Fruit fly (Drosophila melanogaster) S2 (cell line): Measurements from ENCODE around the gene Vinc.

Experiments used
- CG8478 ChIP-seq: fragments of >200 bp; optimal IDR thresholded peaks from 2 replicates; lab custom pipeline; 2018
- CTCF ChIP-seq, 2 experiments: fragments of >200 bp; optimal IDR thresholded peaks; 2 replicates each; lab custom pipeline; 2018

The Vinc gene

DNA sequence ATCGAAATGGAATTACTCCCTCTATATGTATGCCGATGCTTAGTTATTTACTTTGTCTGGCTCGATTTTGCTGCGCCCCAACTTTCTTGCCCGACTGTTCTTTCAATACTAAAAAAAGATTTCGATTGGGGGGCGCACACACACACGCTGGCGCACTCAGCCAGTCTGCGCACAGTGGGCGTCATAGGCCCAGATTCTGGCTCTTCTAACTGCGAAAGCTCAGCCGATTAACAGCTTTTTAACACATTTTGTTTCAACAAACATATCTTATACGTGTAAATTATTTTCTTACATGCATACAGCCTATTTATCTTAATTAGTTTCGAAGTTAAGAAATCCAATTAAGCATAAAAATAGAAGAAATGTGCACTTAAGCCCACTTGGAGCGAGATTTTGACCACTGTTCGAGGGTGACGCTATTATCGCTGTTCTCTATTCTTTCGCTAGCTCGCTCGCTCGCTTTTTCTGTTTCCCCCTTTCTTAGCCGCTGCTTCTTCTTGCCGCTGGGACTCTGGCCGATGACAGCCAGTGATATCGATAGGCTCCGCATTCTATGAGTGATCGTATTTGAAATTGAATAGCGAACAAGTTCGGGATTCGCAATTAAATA is at the start of gene Vinc:
Gene Vinc, minus strand, starts transcription at position 387 of the 610 bp plus-strand sequence.
- TF ChIP-seq CTCF (optimal IDR thresholded peaks at IDR 0.05; lab: Kevin White, UChicago): no peak
- TF ChIP-seq CG8478 (lab: Kevin White, UChicago): no peak

DNA sequence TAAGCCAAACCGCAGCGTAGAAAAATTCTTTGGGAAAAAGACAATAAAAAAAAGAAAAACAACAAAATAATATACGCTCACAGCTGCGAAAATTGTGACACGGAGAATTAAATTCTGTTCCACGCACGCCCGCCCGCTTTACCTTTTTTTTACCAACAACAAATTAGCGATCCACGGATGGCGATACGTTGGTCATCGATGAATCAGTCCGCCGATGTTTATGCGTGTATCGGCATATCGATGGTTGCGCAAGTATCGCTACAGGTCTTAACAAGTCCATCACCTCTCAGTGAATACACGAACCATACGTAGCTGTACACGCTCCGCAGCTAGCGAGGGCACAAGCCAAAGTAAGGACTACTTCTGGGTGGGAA is 48.2 kb upstream of the Vinc start, which contains the start of gene CG2924:
Gene CG2924, minus strand, starts transcription at position 205 of the 374 bp plus-strand sequence.
- no peak for TF ChIP-seq CG8478 (lab: Kevin White, UChicago)
- TF ChIP-seq CTCF (optimal IDR thresholded peaks at IDR 0.05; lab: Kevin White, UChicago): peak; percentile 76 to 78

DNA sequence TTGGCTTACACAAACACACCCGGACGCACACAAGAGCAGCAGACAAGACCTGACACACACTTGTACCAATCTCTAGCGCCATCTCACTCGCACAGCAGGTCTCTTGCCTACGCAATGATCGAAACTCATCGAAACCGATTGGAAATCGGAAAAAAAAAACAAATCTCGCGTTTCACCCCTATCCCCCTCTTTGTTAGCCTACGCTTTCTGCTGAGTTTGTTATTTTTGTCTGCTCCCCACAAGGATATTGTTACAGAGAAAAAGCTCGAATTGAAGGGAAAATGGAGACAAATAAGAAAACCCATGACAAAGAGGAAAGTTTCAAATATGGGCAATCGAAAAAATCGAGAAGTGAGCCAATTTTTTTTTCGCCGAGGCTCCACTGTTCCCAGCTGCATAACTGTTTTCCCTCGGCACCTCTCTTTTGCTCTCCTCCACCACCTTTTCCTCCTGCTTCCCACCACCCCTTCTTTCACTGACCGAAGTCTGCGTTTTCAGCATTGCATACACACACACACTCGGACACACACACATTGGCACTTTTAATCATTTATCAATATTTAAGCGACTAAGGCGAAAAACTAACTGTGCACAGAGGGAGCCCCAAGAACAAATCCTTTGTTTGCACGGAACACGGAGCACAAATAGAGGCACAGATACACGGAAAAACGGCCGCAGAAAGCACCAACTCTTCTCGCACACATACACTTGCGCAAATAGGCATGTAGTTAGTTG is 47.6 kb upstream of the Vinc start:
- TF ChIP-seq CG8478 (lab: Kevin White, UChicago): no peak
- no peak for TF ChIP-seq CTCF (optimal IDR thresholded peaks at IDR 0.05; lab: Kevin White, UChicago)

DNA sequence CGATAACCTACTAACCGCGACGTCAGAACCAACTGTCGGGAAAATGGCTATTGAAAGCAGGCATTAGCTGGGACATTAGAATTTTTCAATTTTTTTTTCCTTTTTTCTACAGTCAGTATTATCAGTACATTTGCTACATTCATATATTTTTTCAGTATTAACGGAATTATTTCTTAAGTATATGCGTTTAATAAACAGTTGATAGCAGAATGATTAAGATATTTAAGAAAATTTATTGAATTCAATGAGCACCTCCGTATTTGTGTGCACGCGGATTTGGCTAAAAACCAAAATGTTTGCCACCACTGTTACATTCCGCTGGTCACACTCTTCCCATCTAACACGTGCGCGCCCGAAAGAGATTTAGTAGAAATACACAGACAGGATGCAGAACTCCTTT is 40.1 kb upstream of the Vinc start, which contains the start of the genes temp and CG3071:
Gene temp, minus strand, starts transcription at position 5 of the 400 bp plus-strand sequence.
Gene CG3071, plus strand, starts transcription at position 327 of the 400 bp plus-strand sequence.
- no peak for TF ChIP-seq CG8478 (lab: Kevin White, UChicago)
- TF ChIP-seq CTCF (optimal IDR thresholded peaks at IDR 0.05; lab: Kevin White, UChicago): no peak

DNA sequence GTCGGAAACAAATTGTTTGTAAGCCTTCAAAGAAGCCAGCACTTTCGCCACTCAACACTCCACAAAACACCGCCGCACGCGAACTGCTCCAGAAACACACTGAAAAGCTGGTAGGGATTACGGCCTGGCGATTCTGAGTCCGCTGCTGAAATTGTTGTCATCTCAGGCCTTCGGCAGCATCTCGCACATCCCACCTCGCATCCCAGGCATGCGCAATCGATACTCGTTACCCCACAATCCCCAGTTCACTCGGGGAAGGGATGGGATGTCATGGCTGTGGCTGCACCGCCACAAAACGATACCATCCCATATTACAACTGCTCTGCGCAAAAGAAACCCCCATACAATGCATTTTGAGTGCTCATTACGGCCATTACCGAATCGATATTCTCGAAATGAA is 37.4 kb upstream of the Vinc start, which contains the start of gene CG3078:
Gene CG3078, minus strand, starts transcription at position 101 of the 400 bp plus-strand sequence.
- TF ChIP-seq CTCF (optimal IDR thresholded peaks at IDR 0.05; lab: Kevin White, UChicago) (no peak), CG8478 (lab: Kevin White, UChicago) (no peak)

DNA sequence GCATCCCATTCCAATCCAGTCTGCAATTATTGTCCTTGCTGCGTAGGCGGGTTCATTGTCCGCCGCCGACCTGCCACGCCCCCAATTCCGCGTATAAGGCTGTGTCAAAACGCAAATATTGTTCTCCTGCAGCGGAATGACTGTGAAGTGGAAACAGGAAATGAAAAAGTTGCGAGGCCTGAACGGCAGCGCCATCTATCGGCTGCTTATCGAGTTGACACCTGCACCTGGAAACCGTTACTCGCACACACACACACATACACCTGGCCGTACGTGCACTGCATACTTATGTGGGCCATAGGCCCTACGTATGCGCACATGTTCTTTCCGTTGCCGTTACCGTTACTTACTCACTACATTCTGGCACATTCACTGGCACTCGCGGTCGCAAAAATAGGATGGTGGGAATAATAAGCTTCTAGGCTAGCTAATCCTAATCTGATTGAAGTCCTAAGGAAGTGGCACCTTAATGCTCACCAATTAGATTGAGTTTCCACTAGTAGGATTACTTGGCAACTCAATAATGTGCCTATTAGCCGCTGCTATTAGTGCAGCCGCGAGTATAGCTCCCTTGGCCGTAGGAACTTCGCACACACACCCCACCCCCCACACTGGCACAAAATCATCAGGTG is 36.4 kb upstream of the Vinc start:
- peak; percentile 81 to 89 for TF ChIP-seq CTCF (optimal IDR thresholded peaks at IDR 0.05; lab: Kevin White, UChicago)
- no peak for TF ChIP-seq CG8478 (lab: Kevin White, UChicago)

DNA sequence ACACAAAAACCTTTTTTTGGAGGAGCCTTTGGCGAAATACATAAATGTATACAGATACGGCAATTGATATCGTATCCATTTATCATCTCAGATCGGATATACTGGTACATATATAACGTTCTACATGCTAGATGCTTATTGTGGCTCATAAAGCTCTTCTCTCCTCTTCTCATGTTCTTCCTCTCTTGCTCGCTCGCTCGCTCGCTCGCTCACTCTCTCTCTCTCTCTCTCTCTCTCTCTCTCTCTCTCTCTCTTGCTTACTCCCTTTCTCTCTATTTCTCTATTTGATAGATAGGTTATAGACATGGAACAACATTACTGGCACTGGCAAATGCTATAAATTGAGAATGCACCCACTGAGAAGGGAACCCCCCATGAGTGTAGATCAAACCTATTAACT is 32.7 kb upstream of the Vinc start:
- TF ChIP-seq CG8478 (lab: Kevin White, UChicago) (no peak), CTCF (optimal IDR thresholded peaks at IDR 0.05; lab: Kevin White, UChicago) (no peak)

DNA sequence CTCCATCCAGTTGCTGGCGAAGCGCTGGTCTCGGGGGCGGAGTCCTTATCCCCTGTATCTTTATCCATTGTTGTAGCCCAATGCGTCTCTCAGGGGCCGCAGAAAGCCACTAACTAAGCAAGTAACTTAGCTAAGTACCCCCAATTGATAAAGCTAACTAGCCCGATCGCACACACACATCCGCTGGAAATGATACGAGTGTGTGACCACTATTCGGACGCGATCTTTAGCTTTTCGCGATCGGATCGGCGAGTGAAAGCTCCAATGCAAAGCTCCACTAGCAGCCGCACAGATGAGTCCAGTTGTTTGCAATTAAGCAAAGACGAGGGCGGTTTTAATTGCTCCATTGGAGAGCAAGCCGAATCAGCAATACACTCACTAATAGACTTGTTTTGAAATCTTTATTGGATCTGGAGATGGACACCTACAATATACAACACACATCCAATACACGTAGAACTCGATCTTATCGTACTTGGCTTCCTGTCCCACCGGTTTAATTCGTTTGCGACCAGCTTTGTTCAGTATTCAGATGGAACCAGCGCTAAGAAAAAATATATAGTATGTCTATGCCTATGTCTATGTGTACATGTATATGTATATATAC is 31.8 kb upstream of the Vinc start, which contains the start of gene CG3091:
Gene CG3091, minus strand, starts transcription at position 178 of the 607 bp plus-strand sequence.
- no peak for TF ChIP-seq CTCF (optimal IDR thresholded peaks at IDR 0.05; lab: Kevin White, UChicago)
- TF ChIP-seq CG8478 (lab: Kevin White, UChicago): no peak

DNA sequence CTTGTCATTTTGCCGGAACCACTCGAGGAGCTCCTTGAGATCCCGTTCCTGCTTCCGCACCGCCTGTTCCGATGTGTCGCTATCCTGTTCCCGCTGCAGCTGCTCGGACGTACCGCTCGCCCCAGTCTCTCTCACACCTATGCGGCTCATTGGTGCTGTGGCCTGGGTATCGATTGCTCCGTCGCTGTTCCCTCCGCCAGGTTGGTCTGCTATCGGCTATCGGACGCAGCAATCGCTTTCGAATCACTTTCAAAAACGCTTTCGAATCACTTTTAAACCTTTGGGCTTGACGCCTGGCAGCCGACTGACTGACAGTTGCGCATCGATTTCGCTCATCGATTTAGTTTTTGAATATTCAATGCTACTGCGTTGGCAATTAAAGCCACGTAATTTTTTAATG is 29.3 kb upstream of the Vinc start, which contains the start of gene CG3191:
Gene CG3191, minus strand, starts transcription at position 306 of the 400 bp plus-strand sequence.
- no peak for TF ChIP-seq CG8478 (lab: Kevin White, UChicago)
- TF ChIP-seq CTCF (optimal IDR thresholded peaks at IDR 0.05; lab: Kevin White, UChicago): no peak

DNA sequence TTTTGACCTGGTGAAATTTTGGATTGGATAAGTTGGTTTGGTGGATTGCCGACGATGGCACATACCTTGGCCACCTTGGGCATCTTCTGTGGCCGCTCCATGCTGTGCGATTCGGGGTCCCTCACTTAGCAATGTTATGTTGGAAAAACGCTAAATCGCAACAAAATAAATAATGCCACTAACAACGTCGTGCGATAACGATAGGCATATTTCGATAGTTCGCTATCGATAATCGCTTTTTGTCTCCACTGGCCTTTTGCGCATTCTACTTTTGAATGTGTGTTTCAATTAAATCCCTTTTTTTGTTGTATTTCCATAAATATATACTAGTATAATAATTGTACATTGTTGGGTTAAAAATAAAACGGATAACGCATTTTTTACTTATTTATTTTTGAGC is 27.4 kb upstream of the Vinc start, which contains the start of gene crn:
Gene crn, minus strand, starts transcription at position 221 of the 400 bp plus-strand sequence.
- no peak for TF ChIP-seq CG8478 (lab: Kevin White, UChicago)
- TF ChIP-seq CTCF (optimal IDR thresholded peaks at IDR 0.05; lab: Kevin White, UChicago): no peak

DNA sequence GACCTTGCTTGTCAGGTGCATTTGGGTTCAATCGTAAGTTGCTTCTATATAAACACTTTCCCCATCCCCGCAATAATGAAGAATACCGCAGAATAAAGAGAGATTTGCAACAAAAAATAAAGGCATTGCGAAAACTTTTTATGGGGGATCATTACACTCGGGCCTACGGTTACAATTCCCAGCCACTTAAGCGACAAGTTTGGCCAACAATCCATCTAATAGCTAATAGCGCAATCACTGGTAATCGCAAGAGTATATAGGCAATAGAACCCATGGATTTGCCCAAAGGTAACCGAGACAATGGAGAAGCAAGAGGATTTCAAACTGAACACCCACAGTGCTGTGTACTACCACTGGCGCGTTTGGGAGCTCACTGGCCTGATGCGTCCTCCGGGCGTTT is 23.6 kb upstream of the Vinc start, which contains the start of gene Or2a:
Gene Or2a, plus strand, starts transcription at position 301 of the 400 bp plus-strand sequence.
- TF ChIP-seq CTCF (optimal IDR thresholded peaks at IDR 0.05; lab: Kevin White, UChicago) (no peak), CG8478 (lab: Kevin White, UChicago) (no peak)

DNA sequence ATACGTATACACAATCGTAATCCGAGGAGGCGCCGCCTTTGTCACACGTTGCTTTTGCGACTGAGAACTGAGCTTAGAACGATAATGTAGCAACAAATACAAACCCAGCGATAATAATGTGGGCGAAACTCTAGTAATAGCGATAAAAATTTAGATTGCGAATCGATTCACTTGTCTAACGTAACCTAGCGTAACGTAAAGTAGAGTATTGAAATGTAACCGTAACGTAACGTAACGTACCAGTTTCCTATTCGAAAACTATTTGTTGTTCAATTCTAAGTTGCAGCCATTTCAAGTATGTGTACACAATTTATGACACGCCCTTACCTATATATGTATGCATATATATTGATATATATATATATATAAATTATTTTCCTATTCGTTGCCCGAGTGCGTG is 22.4 kb upstream of the Vinc start:
- TF ChIP-seq CTCF (optimal IDR thresholded peaks at IDR 0.05; lab: Kevin White, UChicago) (no peak), CG8478 (lab: Kevin White, UChicago) (no peak)

DNA sequence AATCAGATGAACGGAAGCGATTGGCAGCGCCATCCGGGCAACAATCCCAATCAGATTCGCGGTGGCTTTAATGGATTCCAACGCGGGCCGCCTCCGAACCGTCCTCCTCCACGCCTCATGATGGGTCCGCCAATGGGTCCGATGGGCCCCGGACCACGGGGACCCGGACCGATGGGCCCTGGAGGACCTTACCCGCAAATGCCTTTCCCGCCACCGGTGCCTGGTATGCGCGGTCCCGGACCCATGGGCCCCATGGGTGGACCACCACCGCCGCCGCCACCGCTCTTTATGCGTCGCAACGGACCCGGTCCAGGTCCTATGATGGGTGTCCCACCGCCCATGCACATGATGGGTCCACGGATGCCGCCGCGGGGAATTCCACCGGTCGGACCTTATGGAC is 20.5 kb upstream of the Vinc start:
- TF ChIP-seq CTCF (optimal IDR thresholded peaks at IDR 0.05; lab: Kevin White, UChicago) (no peak), CG8478 (lab: Kevin White, UChicago) (no peak)

DNA sequence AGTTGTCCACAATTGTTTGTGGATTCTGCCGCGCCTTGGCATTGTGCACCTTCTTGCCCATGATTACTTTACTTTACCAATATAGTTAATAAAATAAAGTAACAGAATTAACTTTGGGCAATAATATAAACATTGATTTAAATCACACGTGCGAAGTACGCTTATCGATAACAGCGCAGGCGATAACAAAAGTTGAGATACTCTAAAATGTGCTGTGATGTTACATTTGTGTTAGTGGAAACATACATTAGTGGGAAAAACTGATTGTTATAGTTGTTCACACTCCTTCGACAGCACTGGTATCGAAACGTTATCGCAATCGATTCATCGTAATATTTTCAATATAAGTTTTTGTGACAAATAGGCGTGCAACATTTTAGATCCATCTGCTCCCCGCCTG is 19.5 kb upstream of the Vinc start, which contains the start of gene kz:
Gene kz, minus strand, starts transcription at position 194 of the 400 bp plus-strand sequence.
- TF ChIP-seq CG8478 (lab: Kevin White, UChicago) (no peak), CTCF (optimal IDR thresholded peaks at IDR 0.05; lab: Kevin White, UChicago) (peak in 1 of 2 experiments; percentile 19)
